Worm (Caenorhabditis elegans) whole organism, L4 larva: Measurements from ENCODE around the gene Y77E11A.16.

ENCODE experiments used
- F26F4.8 ChIP-seq: fragments of 200-800 bp; sonication (Bioruptor generic); conservative IDR thresholded peaks from 2 replicates; pipeline ENCODE4 v1.3.6; 2022; ENCODE audit warnings: missing genetic modification characterization, missing compliant biosample characterization
- F44E2.7 ChIP-seq: fragments of 200-800 bp; sonication (Bioruptor generic); IDR thresholded peaks from 2 replicates; pipeline ENCODE4 v2.1.2; 2022; ENCODE audit warnings: missing genetic modification characterization, missing compliant biosample characterization
- T26A8.4 ChIP-seq: fragments of 200-800 bp; sonication (Bioruptor generic); IDR thresholded peaks from 2 replicates; pipeline ENCODE4 v1.3.6; 2022; ENCODE audit warnings: missing genetic modification characterization, missing compliant biosample characterization
- aha-1 ChIP-seq: fragments of 150-350 bp; peaks from one replicate; lab custom pipeline; 2014; ENCODE audit warnings: missing biosample characterization, missing genetic modification characterization
- ama-1 ChIP-seq: fragments of 150-350 bp; optimal IDR thresholded peaks from 2 replicates; lab custom pipeline; 2014; ENCODE audit warnings: inconsistent platforms, mixed read lengths
- arid-1 ChIP-seq: fragments of 200-800 bp; sonication (Bioruptor generic); conservative IDR thresholded peaks from 2 replicates; pipeline ENCODE4 v1.3.6; 2022; ENCODE audit warnings: missing genetic modification reagents, missing genetic modification characterization, missing compliant biosample characterization
- ceh-20 ChIP-seq: fragments of 200-800 bp; sonication (Bioruptor generic); IDR thresholded peaks from 2 replicates; pipeline ENCODE4 v1.3.6; 2022; ENCODE audit warnings: missing genetic modification reagents, missing genetic modification characterization, missing compliant biosample characterization
- ceh-28 ChIP-seq: fragments of 150-350 bp; optimal IDR thresholded peaks from 2 replicates; lab custom pipeline; 2014; ENCODE audit warnings: missing biosample characterization, missing genetic modification reagents, missing genetic modification characterization
- ceh-82 ChIP-seq: sonication (generic microtip); optimal IDR thresholded peaks from 2 replicates; lab custom pipeline; 2017; ENCODE audit warnings: missing biosample characterization, missing genetic modification characterization
- ctbp-1 ChIP-seq: fragments of 200-800 bp; sonication (Bioruptor generic); IDR thresholded peaks from 2 replicates; pipeline ENCODE4 v1.3.6; 2022; ENCODE audit warnings: missing genetic modification reagents, missing genetic modification characterization, missing compliant biosample characterization
- daf-16 ChIP-seq, 3 experiments: sonication (generic microtip); optimal IDR thresholded peaks; 2 replicates each; lab custom pipeline; 2016 to 2017; ENCODE audit warnings: missing genetic modification characterization in 3 of 3, missing genetic modification reagents in 3 of 3, mild to moderate bottlenecking in 2 of 3, missing compliant biosample characterization in 2 of 3, missing biosample characterization in 1 of 3, moderate library complexity in 1 of 3
- daf-8 ChIP-seq: fragments of 200-800 bp; sonication (Bioruptor generic); IDR thresholded peaks from 2 replicates; pipeline ENCODE4 v1.3.6; 2022; ENCODE audit warnings: missing genetic modification characterization, missing compliant biosample characterization
- dmd-6 ChIP-seq: fragments of 200-800 bp; sonication (Bioruptor generic); IDR thresholded peaks from 2 replicates; pipeline ENCODE4 v1.3.6; 2022; ENCODE audit warnings: missing genetic modification reagents, missing genetic modification characterization, missing compliant biosample characterization
- dpl-1 ChIP-seq: fragments of 150-350 bp; optimal IDR thresholded peaks from 2 replicates; lab custom pipeline; 2014; ENCODE audit warnings: missing biosample characterization, missing genetic modification reagents, missing genetic modification characterization
- dve-1 ChIP-seq: sonication (generic microtip); optimal IDR thresholded peaks from 2 replicates; lab custom pipeline; 2017; ENCODE audit warnings: antibody characterized with exemption, mild to moderate bottlenecking, missing genetic modification characterization, missing compliant biosample characterization; ENCODE audit not compliant: insufficient read depth
- fkh-10 ChIP-seq: fragments of 150-350 bp; optimal IDR thresholded peaks from 2 replicates; lab custom pipeline; 2014; ENCODE audit warnings: missing biosample characterization, missing genetic modification reagents, missing genetic modification characterization
- hif-1 ChIP-seq, 2 experiments: sonication (generic microtip); optimal IDR thresholded peaks; 2 replicates each; lab custom pipeline; 2016 to 2017; ENCODE audit warnings: missing compliant biosample characterization in 2 of 2, missing genetic modification characterization in 2 of 2, missing genetic modification reagents in 2 of 2, missing genotype in 2 of 2, mild to moderate bottlenecking in 1 of 2
- hlh-11 ChIP-seq: fragments of 200-800 bp; sonication (Bioruptor generic); optimal IDR thresholded peaks from 2 replicates; lab custom pipeline; 2018; ENCODE audit warnings: mild to moderate bottlenecking, missing genetic modification characterization, missing compliant biosample characterization
- hlh-30 ChIP-seq: sonication (generic microtip); optimal IDR thresholded peaks from 2 replicates; lab custom pipeline; 2017; ENCODE audit warnings: antibody characterized with exemption, mild to moderate bottlenecking, missing genetic modification characterization, missing compliant biosample characterization; ENCODE audit not compliant: insufficient read depth
- hmg-1.1 ChIP-seq: fragments of 200-800 bp; sonication (Bioruptor generic); IDR thresholded peaks from 2 replicates; pipeline ENCODE4 v1.3.6; 2022; ENCODE audit warnings: missing genetic modification reagents, missing genetic modification characterization, missing compliant biosample characterization
- lin-13 ChIP-seq: fragments of 150-350 bp; optimal IDR thresholded peaks from 2 replicates; lab custom pipeline; 2014; ENCODE audit warnings: missing biosample characterization, missing genetic modification reagents, missing genetic modification characterization
- lin-38 ChIP-seq: fragments of 200-800 bp; sonication (Bioruptor generic); IDR thresholded peaks from 2 replicates; pipeline ENCODE4 v1.3.6; 2022; ENCODE audit warnings: missing genetic modification reagents, missing genetic modification characterization, missing compliant biosample characterization
- lsy-2 ChIP-seq, 2 experiments: fragments of 150-350 bp in 1 of 2; sonication (generic microtip) in 1 of 2; optimal IDR thresholded peaks; 2 replicates each; lab custom pipeline; 2014 to 2017; ENCODE audit warnings: missing biosample characterization in 2 of 2, missing genetic modification characterization in 2 of 2
- mdl-1 ChIP-seq, 2 experiments: fragments of 150-350 bp in 1 of 2; sonication (generic microtip) in 1 of 2; optimal IDR thresholded peaks; 2 replicates each; lab custom pipeline; 2014 to 2017; ENCODE audit warnings: missing biosample characterization in 2 of 2, missing genetic modification characterization in 2 of 2
- mep-1 ChIP-seq: fragments of 150-350 bp; sonication (generic microtip); optimal IDR thresholded peaks from 3 replicates; lab custom pipeline; 2014; ENCODE audit warnings: missing biosample characterization, missing genetic modification characterization
- mes-2 ChIP-seq: sonication (generic microtip); optimal IDR thresholded peaks from 2 replicates; lab custom pipeline; 2016; ENCODE audit warnings: missing genotype, mild to moderate bottlenecking, missing genetic modification characterization, missing compliant biosample characterization; ENCODE audit not compliant: poor library complexity, severe bottlenecking
- mxl-2 ChIP-seq: fragments of 200-800 bp; sonication (Bioruptor generic); conservative IDR thresholded peaks from 2 replicates; pipeline ENCODE4 v1.3.6; 2022; ENCODE audit warnings: missing genetic modification reagents, missing genetic modification characterization, missing compliant biosample characterization
- mxl-3 ChIP-seq: fragments of 200-800 bp; sonication (Bioruptor generic); optimal IDR thresholded peaks from 2 replicates; lab custom pipeline; 2018; ENCODE audit warnings: mild to moderate bottlenecking, missing genetic modification characterization, missing compliant biosample characterization
- nhr-102 ChIP-seq: sonication (generic microtip); optimal IDR thresholded peaks from 2 replicates; lab custom pipeline; 2016; ENCODE audit warnings: mild to moderate bottlenecking, missing genetic modification characterization, moderate library complexity, missing compliant biosample characterization
- nhr-237 ChIP-seq: sonication (generic microtip); optimal IDR thresholded peaks from 2 replicates; lab custom pipeline; 2017; ENCODE audit warnings: missing biosample characterization, missing genetic modification characterization
- nhr-28 ChIP-seq: fragments of 150-350 bp; optimal IDR thresholded peaks from 2 replicates; lab custom pipeline; 2014; ENCODE audit warnings: missing biosample characterization, missing genetic modification characterization
- nhr-41 ChIP-seq: fragments of 200-800 bp; sonication (Bioruptor generic); IDR thresholded peaks from 2 replicates; pipeline ENCODE4 v1.3.6; 2022; ENCODE audit warnings: missing genetic modification reagents, missing genetic modification characterization, missing compliant biosample characterization
- nhr-42 ChIP-seq: fragments of 200-800 bp; sonication (Bioruptor generic); IDR thresholded peaks from 2 replicates; pipeline ENCODE4 v1.3.6; 2022; ENCODE audit warnings: missing genetic modification characterization, missing compliant biosample characterization
- nhr-48 ChIP-seq: sonication (generic microtip); optimal IDR thresholded peaks from 2 replicates; lab custom pipeline; 2016; ENCODE audit warnings: mild to moderate bottlenecking, missing genetic modification characterization, missing compliant biosample characterization
- nhr-6 ChIP-seq: fragments of 150-350 bp; optimal IDR thresholded peaks from 2 replicates; lab custom pipeline; 2014; ENCODE audit warnings: missing biosample characterization, missing genetic modification characterization
- php-3 ChIP-seq: fragments of 200-800 bp; sonication (Bioruptor generic); IDR thresholded peaks from 2 replicates; pipeline ENCODE4 v1.3.6; 2022; ENCODE audit warnings: missing genetic modification reagents, missing genetic modification characterization, missing compliant biosample characterization
- rbr-2 ChIP-seq: sonication (generic microtip); optimal IDR thresholded peaks from 2 replicates; lab custom pipeline; 2016; ENCODE audit warnings: missing genotype, missing genetic modification characterization, missing compliant biosample characterization
- spr-1 ChIP-seq: sonication (generic microtip); optimal IDR thresholded peaks from 2 replicates; lab custom pipeline; 2016; ENCODE audit warnings: mild to moderate bottlenecking, missing genetic modification characterization, missing compliant biosample characterization
- tra-1 ChIP-seq: fragments of 200-800 bp; sonication (Bioruptor generic); IDR thresholded peaks from 2 replicates; pipeline ENCODE4 v1.3.6; 2022; ENCODE audit warnings: missing genetic modification reagents, missing genetic modification characterization, missing compliant biosample characterization
- unc-62 ChIP-seq, 3 experiments: fragments of 150-350 bp in 1 of 3; sonication (generic microtip); optimal IDR thresholded peaks in 2 of 3; peaks in 1 of 3; 1 replicate in 1 of 3; 2 replicates in 2 of 3; lab custom pipeline; 2014 to 2017; ENCODE audit warnings: missing biosample characterization in 3 of 3, missing genetic modification characterization in 3 of 3, missing genetic modification reagents in 3 of 3, missing genotype in 1 of 3
- ztf-7 ChIP-seq: fragments of 150-350 bp; optimal IDR thresholded peaks from 2 replicates; lab custom pipeline; 2014; ENCODE audit warnings: missing biosample characterization, missing genetic modification characterization

Gene Y77E11A.16

ce11 chrIV:1496679-1497033, 11.4 kb downstream of the Y77E11A.16 start:
- peak in 1 of 2 experiments; percentile 14 for TF ChIP-seq unc-62 (GFP tag; optimal IDR thresholded peaks at IDR 0.05 in 1 of 2; lab: Kevin White, UChicago)
- no peak for TF ChIP-seq unc-62 (tag; optimal IDR thresholded peaks at IDR 0.05; lab: Kevin White, UChicago)
- TF ChIP-seq F26F4.8 = no peak

DNA sequence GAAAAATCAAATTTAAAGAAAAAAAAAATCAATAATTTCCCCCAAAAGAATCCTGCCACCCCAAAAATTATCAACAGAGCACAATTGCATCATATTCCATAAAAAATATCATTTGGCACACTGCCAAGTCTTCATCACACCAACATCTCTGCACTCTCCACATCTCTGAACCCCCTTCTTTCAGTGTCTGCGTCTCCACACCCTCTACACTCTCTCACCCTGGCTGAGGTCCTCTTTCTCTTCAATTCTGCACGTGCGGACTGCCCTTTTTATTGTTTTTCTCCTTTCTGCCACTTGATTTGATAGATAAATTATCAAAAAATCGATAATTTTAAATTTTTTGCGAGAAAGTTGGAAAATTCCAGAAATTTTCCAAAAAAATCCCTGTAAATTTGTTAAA, 12.2 kb downstream of the Y77E11A.16 start, which contains the start of gene hxk-3:
hxk-3 (plus strand) TSS at position 179 of the 400 bp plus-strand sequence.
- no peak for TF ChIP-seq mxl-2 (GFP tag; lab: Robert Waterston, UW)
- TF ChIP-seq lin-38 = peak; percentile 72
- TF ChIP-seq T26A8.4 (GFP tag; lab: Robert Waterston, UW) = peak; percentile 12; the same call in 1 of the 2 replicates
- TF ChIP-seq hmg-1.1 (GFP tag; lab: Robert Waterston, UW) = peak; percentile 82
- no peak for TF ChIP-seq F44E2.7 (GFP tag; lab: Robert Waterston, UW)
- TF ChIP-seq unc-62 (GFP tag; optimal IDR thresholded peaks at IDR 0.05 in 1 of 2; lab: Kevin White, UChicago) = peak in 1 of 2 experiments; percentile 73
- no peak for TF ChIP-seq unc-62 (tag; optimal IDR thresholded peaks at IDR 0.05; lab: Kevin White, UChicago)
- peak; percentile 77 for TF ChIP-seq mep-1 (tag; lab: Kevin White, UChicago)
- peak; percentile 50 for TF ChIP-seq dmd-6
- TF ChIP-seq rbr-2 = peak; percentile 65
- TF ChIP-seq mdl-1 (tag; optimal IDR thresholded peaks at IDR 0.05; lab: Kevin White, UChicago) = peak; percentile 86 to 97
- TF ChIP-seq daf-8 (GFP tag; lab: Robert Waterston, UW) = no peak
- no peak for TF ChIP-seq nhr-237 (tag; lab: Kevin White, UChicago)
- TF ChIP-seq daf-16 (GFP tag; optimal IDR thresholded peaks at IDR 0.05; lab: Kevin White, UChicago) = peak in 1 of 2 experiments; percentile 47
- TF ChIP-seq daf-16 (tag; optimal IDR thresholded peaks at IDR 0.05; lab: Kevin White, UChicago) = peak; percentile 48
- peak; percentile 52 for TF ChIP-seq mes-2
- 0 out of 2 replicates have a peak, but pooled peaks have one; percentile 30 for TF ChIP-seq tra-1
- TF ChIP-seq nhr-6 = peak; percentile 77
- peak; percentile 80 for TF ChIP-seq dve-1 (tag; lab: Kevin White, UChicago)
- TF ChIP-seq aha-1 (tag; lab: Kevin White, UChicago) = peak; percentile 98
- TF ChIP-seq ama-1 (lab: Kevin White, UChicago) = no peak
- peak in 1 of 2 experiments; percentile 79 for TF ChIP-seq lsy-2 (tag; optimal IDR thresholded peaks at IDR 0.05; lab: Kevin White, UChicago)
- peak; percentile 23 for TF ChIP-seq ceh-28 (tag; lab: Kevin White, UChicago)
- peak; percentile 59; the same call in 1 of the 2 replicates for TF ChIP-seq php-3
- TF ChIP-seq nhr-28 (tag; lab: Kevin White, UChicago) = peak; percentile 19
- peak; percentile 28 to 96 for TF ChIP-seq hif-1 (tag; optimal IDR thresholded peaks at IDR 0.05; lab: Kevin White, UChicago)
- TF ChIP-seq ztf-7 (tag; lab: Kevin White, UChicago) = peak; percentile 44
- TF ChIP-seq nhr-42 = 0 out of 2 replicates have a peak, but pooled peaks have one; percentile 15
- TF ChIP-seq nhr-41 (GFP tag; lab: Robert Waterston, UW) = no peak
- peak; percentile 82 for TF ChIP-seq hlh-11
- peak; percentile 2 for TF ChIP-seq spr-1 (tag; lab: Kevin White, UChicago)
- peak; percentile 31 for TF ChIP-seq fkh-10 (GFP tag; lab: Kevin White, UChicago)
- 0 out of 2 replicates have a peak, but pooled peaks have one; percentile 24 for TF ChIP-seq ceh-20 (GFP tag; lab: Robert Waterston, UW)
- peak; percentile 3 for TF ChIP-seq nhr-102 (tag; lab: Kevin White, UChicago)
- peak; percentile 44 for TF ChIP-seq lin-13 (GFP tag; lab: Kevin White, UChicago)
- peak; percentile 48 for TF ChIP-seq nhr-48 (tag; lab: Kevin White, UChicago)
- no peak for TF ChIP-seq ctbp-1 (GFP tag; lab: Robert Waterston, UW)
- TF ChIP-seq dpl-1 = peak; percentile 47
- TF ChIP-seq F26F4.8 = no peak
- 0 out of 2 replicates have a peak, but pooled peaks have one; percentile 39 for TF ChIP-seq arid-1 (GFP tag; lab: Robert Waterston, UW)
- peak; percentile 60 for TF ChIP-seq mxl-3 (GFP tag; lab: Kevin White, UChicago)
- TF ChIP-seq hlh-30 (tag; lab: Kevin White, UChicago) = peak; percentile 89
- TF ChIP-seq ceh-82 = no peak
